Fruit fly (Drosophila melanogaster) whole organism, wandering third instar larva: ENCODE results near the gene Sfp24Bd.
A peak's percentile ranks its signal among the peaks of the same experiment; 100 is the strongest.

Experiments used
- CG32264 ChIP-seq: fragments of 200-800 bp; sonication (Bioruptor generic); optimal IDR thresholded peaks from 2 replicates; lab custom pipeline; 2016; ENCODE audit warnings: missing biosample characterization, missing genetic modification characterization
- CrebA ChIP-seq: fragments of 200-800 bp; sonication (Bioruptor generic); optimal IDR thresholded peaks from 2 replicates; lab custom pipeline; 2016; ENCODE audit warnings: missing biosample characterization, mild to moderate bottlenecking, missing genetic modification characterization, borderline replicate concordance
- Dfd ChIP-seq: fragments of >200 bp; optimal IDR thresholded peaks from 2 replicates; lab custom pipeline; 2017; ENCODE audit warnings: missing biosample characterization, missing genetic modification characterization
- Dif ChIP-seq: fragments of 200-275, 200-300 bp; sonication (Bioruptor generic); optimal IDR thresholded peaks from 2 replicates; lab custom pipeline; 2018; ENCODE audit warnings: missing biosample characterization, missing genetic modification characterization; ENCODE audit not compliant: partially characterized antibody
- GATAd ChIP-seq: sonication (Bioruptor generic); optimal IDR thresholded peaks from 2 replicates; lab custom pipeline; 2016; ENCODE audit warnings: missing biosample characterization, missing genetic modification characterization
- HLH106 ChIP-seq: fragments of 200-800 bp; optimal IDR thresholded peaks from 3 replicates; lab custom pipeline; 2019; ENCODE audit warnings: missing biosample characterization, mild to moderate bottlenecking, missing genetic modification characterization, moderate library complexity
- Hnf4 ChIP-seq: fragments of 200-800 bp; sonication (Bioruptor generic); optimal IDR thresholded peaks from 2 replicates; lab custom pipeline; 2016; ENCODE audit warnings: missing biosample characterization, mild to moderate bottlenecking, missing genetic modification characterization
- Hr78 ChIP-seq: fragments of >200 bp; optimal IDR thresholded peaks from 2 replicates; lab custom pipeline; 2017; ENCODE audit warnings: missing biosample characterization, missing genetic modification characterization
- Jra ChIP-seq: sonication (Bioruptor generic); optimal IDR thresholded peaks from 2 replicates; lab custom pipeline; 2016; ENCODE audit warnings: missing biosample characterization, missing genetic modification characterization
- OdsH ChIP-seq: fragments of 200-800 bp; sonication (Bioruptor generic); optimal IDR thresholded peaks from 2 replicates; lab custom pipeline; 2016; ENCODE audit warnings: missing biosample characterization, mild to moderate bottlenecking, missing genetic modification characterization
- Rel ChIP-seq, 2 experiments: fragments of 200-800 bp; sonication (Bioruptor generic) in 1 of 2; optimal IDR thresholded peaks; 2 replicates in 1 of 2; 3 replicates in 1 of 2; lab custom pipeline; 2016 to 2019; ENCODE audit warnings: mild to moderate bottlenecking in 2 of 2, missing biosample characterization in 2 of 2, missing genetic modification characterization in 2 of 2, moderate library complexity in 1 of 2
- Sp1 ChIP-seq: fragments of 200-800 bp; sonication (Bioruptor generic); optimal IDR thresholded peaks from 3 replicates; lab custom pipeline; 2019; ENCODE audit warnings: missing biosample characterization, mild to moderate bottlenecking, missing genetic modification characterization, moderate library complexity
- Vsx2 ChIP-seq: fragments of 200-300, 225-300 bp; sonication (Bioruptor generic); optimal IDR thresholded peaks from 2 replicates; lab custom pipeline; 2018; ENCODE audit warnings: missing biosample characterization, missing genetic modification characterization; ENCODE audit not compliant: partially characterized antibody
- br ChIP-seq: fragments of 200-800 bp; sonication (Bioruptor generic); optimal IDR thresholded peaks from 2 replicates; lab custom pipeline; 2016; ENCODE audit warnings: missing biosample characterization, missing genetic modification characterization
- brk ChIP-seq: fragments of 200-800 bp; sonication (Bioruptor generic); optimal IDR thresholded peaks from 2 replicates; lab custom pipeline; 2016; ENCODE audit warnings: missing biosample characterization, mild to moderate bottlenecking, missing genetic modification characterization
- dl ChIP-seq, 2 experiments: fragments of 175-275, 200-275 bp in 1 of 2; fragments of 200-275 bp in 1 of 2; sonication (Bioruptor generic); optimal IDR thresholded peaks; lab custom pipeline; 2018; ENCODE audit warnings: mild to moderate bottlenecking in 2 of 2, missing biosample characterization in 2 of 2, missing genetic modification characterization in 2 of 2, moderate library complexity in 2 of 2; ENCODE audit not compliant: partially characterized antibody in 2 of 2, insufficient read depth in 1 of 2
- dsf ChIP-seq: sonication (Bioruptor generic); optimal IDR thresholded peaks from 2 replicates; lab custom pipeline; 2016; ENCODE audit warnings: missing biosample characterization, missing genetic modification characterization, borderline replicate concordance
- ey ChIP-seq: fragments of 200-800 bp; sonication (Bioruptor generic); optimal IDR thresholded peaks from 2 replicates; lab custom pipeline; 2016; ENCODE audit warnings: missing biosample characterization, missing genetic modification characterization
- foxo ChIP-seq, 2 experiments: fragments of 200-800 bp; sonication (Bioruptor generic); optimal IDR thresholded peaks; 2 replicates in 1 of 2; 3 replicates in 1 of 2; lab custom pipeline; 2016 to 2017; ENCODE audit warnings: missing biosample characterization in 2 of 2, missing genetic modification characterization in 2 of 2
- fru ChIP-seq: fragments of 200-800 bp; sonication (Bioruptor generic); optimal IDR thresholded peaks from 3 replicates; lab custom pipeline; 2016; ENCODE audit warnings: missing biosample characterization, mild to moderate bottlenecking, missing genetic modification characterization
- h ChIP-seq: fragments of 200-800 bp; sonication (Bioruptor generic); optimal IDR thresholded peaks from 3 replicates; lab custom pipeline; 2016; ENCODE audit warnings: missing biosample characterization, mild to moderate bottlenecking, missing genetic modification characterization
- lola ChIP-seq: fragments of >200 bp; optimal IDR thresholded peaks from 2 replicates; lab custom pipeline; 2017; ENCODE audit warnings: missing biosample characterization, missing genetic modification characterization
- psq ChIP-seq: fragments of 200-800 bp; sonication (Bioruptor generic); optimal IDR thresholded peaks from 3 replicates; lab custom pipeline; 2017; ENCODE audit warnings: missing biosample characterization, mild to moderate bottlenecking, missing genetic modification characterization, moderate library complexity
- tai ChIP-seq: sonication (Bioruptor generic); optimal IDR thresholded peaks from 2 replicates; lab custom pipeline; 2016; ENCODE audit warnings: missing biosample characterization, missing genetic modification characterization
- usp ChIP-seq: fragments of >200 bp; optimal IDR thresholded peaks from 2 replicates; lab custom pipeline; 2017; ENCODE audit warnings: missing biosample characterization, missing genetic modification characterization
- woc ChIP-seq: sonication (Bioruptor generic); optimal IDR thresholded peaks from 2 replicates; lab custom pipeline; 2016; ENCODE audit warnings: missing biosample characterization, mild to moderate bottlenecking, missing genetic modification characterization

Sfp24Bd gene

dm6 chr2L:3646041-3646440 is 22.9 kb downstream of the Sfp24Bd start:
- TF ChIP-seq HLH106 (tag; lab: Kevin White, UChicago), result no peak
- no peak for TF ChIP-seq OdsH (GFP tag; lab: Kevin White, UChicago)
- no peak for TF ChIP-seq foxo (GFP tag; optimal IDR thresholded peaks at IDR 0.05; lab: Kevin White, UChicago)
- no peak for TF ChIP-seq Vsx2 (GFP tag; lab: Kevin White, UChicago)
- TF ChIP-seq br (GFP tag; lab: Kevin White, UChicago), result peak; percentile 2
- TF ChIP-seq, all 38 proteins: peak for 1

DNA sequence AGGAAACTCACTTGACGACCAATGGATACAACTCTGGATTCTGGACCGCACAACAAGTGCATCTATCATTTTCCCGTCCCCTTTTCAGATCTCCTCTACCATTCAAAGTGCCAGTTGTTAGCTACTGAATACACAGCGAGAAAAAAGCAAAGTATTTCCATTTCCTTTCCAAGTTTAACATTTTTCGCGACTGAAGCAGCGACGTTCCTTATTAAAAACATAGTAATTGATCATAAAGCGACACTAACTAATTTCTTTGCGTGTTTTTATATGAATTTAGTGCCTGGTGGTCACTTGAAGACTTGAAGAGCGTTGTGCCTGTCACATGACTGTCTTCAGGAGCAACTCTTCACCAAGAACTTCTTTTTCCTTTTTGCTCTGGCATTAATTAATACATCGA is 23.6 kb downstream of the Sfp24Bd start:
- TF ChIP-seq ey (GFP tag; lab: Kevin White, UChicago) (no peak), foxo (GFP tag; optimal IDR thresholded peaks at IDR 0.05; lab: Kevin White, UChicago) (no peak), dsf (GFP tag; lab: Kevin White, UChicago) (no peak), OdsH (GFP tag; lab: Kevin White, UChicago) (no peak), fru (GFP tag; lab: Kevin White, UChicago) (no peak), Dfd (GFP tag; lab: Kevin White, UChicago) (no peak), Rel (GFP tag; optimal IDR thresholded peaks at IDR 0.05; lab: Kevin White, UChicago) (no peak), Rel (tag; optimal IDR thresholded peaks at IDR 0.05; lab: Kevin White, UChicago) (no peak), HLH106 (tag; lab: Kevin White, UChicago) (no peak), Jra (GFP tag; lab: Kevin White, UChicago) (no peak), dl (GFP tag; optimal IDR thresholded peaks at IDR 0.05; lab: Kevin White, UChicago; ENCODE audit: insufficient read depth in 1 of 2, partially characterized antibody in 2 of 2) (no peak), Hr78 (GFP tag; lab: Kevin White, UChicago) (no peak), tai (no peak), Vsx2 (GFP tag; lab: Kevin White, UChicago) (no peak), brk (GFP tag; lab: Kevin White, UChicago) (no peak), usp (GFP tag; lab: Kevin White, UChicago) (no peak), Dif (GFP tag; lab: Kevin White, UChicago) (no peak)

- TF ChIP-seq woc (no peak), dl (GFP tag; optimal IDR thresholded peaks at IDR 0.05; lab: Kevin White, UChicago; ENCODE audit: insufficient read depth in 1 of 2, partially characterized antibody in 2 of 2) (no peak), Rel (GFP tag; optimal IDR thresholded peaks at IDR 0.05; lab: Kevin White, UChicago) (no peak), Rel (tag; optimal IDR thresholded peaks at IDR 0.05; lab: Kevin White, UChicago) (peak; percentile 81), brk (GFP tag; lab: Kevin White, UChicago) (peak; percentile 41), CrebA (peak; percentile 38), tai (peak; percentile 2), dsf (GFP tag; lab: Kevin White, UChicago) (no peak)
Observed at dm6 chr2L:3642148-3642920, 26.6 kb downstream of the Sfp24Bd start.

dm6 chr2L:3640952-3641351 is 28.0 kb downstream of the Sfp24Bd start:
- TF ChIP-seq usp (GFP tag; lab: Kevin White, UChicago) (no peak), GATAd (GFP tag; lab: Kevin White, UChicago) (no peak), Vsx2 (GFP tag; lab: Kevin White, UChicago) (no peak), Hr78 (GFP tag; lab: Kevin White, UChicago) (no peak), OdsH (GFP tag; lab: Kevin White, UChicago) (no peak), Dfd (GFP tag; lab: Kevin White, UChicago) (no peak), Dif (GFP tag; lab: Kevin White, UChicago) (no peak), Rel (GFP tag; optimal IDR thresholded peaks at IDR 0.05; lab: Kevin White, UChicago) (no peak), Rel (tag; optimal IDR thresholded peaks at IDR 0.05; lab: Kevin White, UChicago) (no peak), brk (GFP tag; lab: Kevin White, UChicago) (no peak), foxo (GFP tag; optimal IDR thresholded peaks at IDR 0.05; lab: Kevin White, UChicago) (no peak), psq (GFP tag; lab: Kevin White, UChicago) (no peak), h (GFP tag; lab: Kevin White, UChicago) (no peak), fru (GFP tag; lab: Kevin White, UChicago) (no peak), ey (GFP tag; lab: Kevin White, UChicago) (no peak), CG32264 (GFP tag; lab: Kevin White, UChicago) (no peak), Hnf4 (no peak), Sp1 (GFP tag; lab: Kevin White, UChicago) (no peak), dsf (GFP tag; lab: Kevin White, UChicago) (no peak), lola (GFP tag; lab: Kevin White, UChicago) (no peak)
